Worm (Caenorhabditis elegans) whole organism, L3 larva: Measurements from ENCODE around the gene cdc-37.

Experiments
- R02D3.7 ChIP-seq: fragments of 150-350 bp; optimal IDR thresholded peaks from 2 replicates; lab custom pipeline; 2014; ENCODE audit warnings: missing biosample characterization, missing genetic modification characterization
- ZK546.5 ChIP-seq: sonication (generic microtip); optimal IDR thresholded peaks from 2 replicates; lab custom pipeline; 2017; ENCODE audit warnings: missing biosample characterization, missing genetic modification characterization
- aly-2 ChIP-seq: fragments of 150-350 bp; optimal IDR thresholded peaks from 2 replicates; lab custom pipeline; 2014; ENCODE audit warnings: missing biosample characterization, missing genetic modification characterization
- ama-1 ChIP-seq: fragments of 150-350 bp; optimal IDR thresholded peaks from 2 replicates; lab custom pipeline; 2018
- ceh-16 ChIP-seq: sonication (generic microtip); optimal IDR thresholded peaks from 2 replicates; lab custom pipeline; 2017; ENCODE audit warnings: missing biosample characterization, missing genetic modification characterization
- ceh-28 ChIP-seq: fragments of 150-350 bp; optimal IDR thresholded peaks from 2 replicates; lab custom pipeline; 2014; ENCODE audit warnings: missing biosample characterization, missing genetic modification reagents, missing genetic modification characterization
- ceh-82 ChIP-seq: fragments of 150-350 bp; optimal IDR thresholded peaks from 2 replicates; lab custom pipeline; 2014; ENCODE audit warnings: missing biosample characterization, missing genetic modification characterization
- ceh-9 ChIP-seq: sonication (generic microtip); optimal IDR thresholded peaks from 2 replicates; lab custom pipeline; 2018; ENCODE audit warnings: missing biosample characterization, missing genetic modification characterization
- daf-12 ChIP-seq: fragments of 150-350 bp; optimal IDR thresholded peaks from 2 replicates; lab custom pipeline; 2014; ENCODE audit warnings: missing biosample characterization, missing genetic modification reagents, missing genetic modification characterization
- egl-27 ChIP-seq: sonication (generic microtip); optimal IDR thresholded peaks from 4 replicates; lab custom pipeline; 2017; ENCODE audit warnings: missing biosample characterization, missing genetic modification reagents, missing genetic modification characterization
- egl-5 ChIP-seq: fragments of 150-350 bp; optimal IDR thresholded peaks from 2 replicates; lab custom pipeline; 2017; ENCODE audit warnings: missing biosample characterization, missing genetic modification reagents, missing genetic modification characterization, inconsistent platforms
- elt-1 ChIP-seq: fragments of 150-350 bp; optimal IDR thresholded peaks from 2 replicates; lab custom pipeline; 2014; ENCODE audit warnings: missing biosample characterization, missing genetic modification characterization
- elt-2 ChIP-seq: sonication (generic microtip); optimal IDR thresholded peaks from 2 replicates; lab custom pipeline; 2016; ENCODE audit warnings: missing genetic modification reagents, mild to moderate bottlenecking, missing genetic modification characterization, missing compliant biosample characterization
- elt-3 ChIP-seq, 3 experiments: fragments of 150-350 bp in 1 of 3; sonication (generic microtip) in 2 of 3; optimal IDR thresholded peaks; 2 replicates in 2 of 3; 4 replicates in 1 of 3; lab custom pipeline; 2014 to 2017; ENCODE audit warnings: missing biosample characterization in 3 of 3, missing genetic modification characterization in 3 of 3
- eor-1 ChIP-seq, 2 experiments: fragments of 150-350 bp; optimal IDR thresholded peaks; 2 replicates each; lab custom pipeline; 2014 to 2018; ENCODE audit warnings: missing biosample characterization in 2 of 2, missing genetic modification characterization in 2 of 2
- fkh-10 ChIP-seq: sonication (generic microtip); optimal IDR thresholded peaks from 2 replicates; lab custom pipeline; 2017; ENCODE audit warnings: missing biosample characterization, missing genetic modification reagents, missing genetic modification characterization
- fkh-2 ChIP-seq: fragments of 150-350 bp; optimal IDR thresholded peaks from 2 replicates; lab custom pipeline; 2014; ENCODE audit warnings: missing biosample characterization, missing genetic modification reagents, missing genetic modification characterization
- fos-1 ChIP-seq: fragments of 150-350 bp; optimal IDR thresholded peaks from 2 replicates; lab custom pipeline; 2014; ENCODE audit warnings: missing biosample characterization, missing genetic modification characterization
- hmg-11 ChIP-seq: sonication (generic microtip); optimal IDR thresholded peaks from 2 replicates; lab custom pipeline; 2016; ENCODE audit warnings: missing genetic modification characterization, missing compliant biosample characterization
- jun-1 ChIP-seq: fragments of 150-350 bp; optimal IDR thresholded peaks from 2 replicates; lab custom pipeline; 2014; ENCODE audit warnings: missing biosample characterization, missing genetic modification reagents, missing genetic modification characterization
- lin-15B ChIP-seq: fragments of 150-350 bp; optimal IDR thresholded peaks from 2 replicates; lab custom pipeline; 2014; ENCODE audit warnings: missing biosample characterization, missing genetic modification characterization
- lin-39 ChIP-seq: fragments of 150-350 bp; optimal IDR thresholded peaks from 2 replicates; lab custom pipeline; 2018; ENCODE audit warnings: missing biosample characterization, missing genetic modification reagents, missing genetic modification characterization
- lsy-12 ChIP-seq: sonication (generic microtip); optimal IDR thresholded peaks from 2 replicates; lab custom pipeline; 2016; ENCODE audit warnings: mild to moderate bottlenecking, missing genetic modification characterization, missing compliant biosample characterization
- mdl-1 ChIP-seq: fragments of 150-350 bp; optimal IDR thresholded peaks from 2 replicates; lab custom pipeline; 2014; ENCODE audit warnings: missing biosample characterization, missing genetic modification characterization
- mml-1 ChIP-seq: fragments of 150-350 bp; sonication (generic microtip); optimal IDR thresholded peaks from 3 replicates; lab custom pipeline; 2014; ENCODE audit warnings: missing biosample characterization, missing genetic modification characterization
- nfya-1 ChIP-seq: sonication (generic microtip); optimal IDR thresholded peaks from 2 replicates; lab custom pipeline; 2017; ENCODE audit warnings: missing genetic modification characterization, mild to moderate bottlenecking, missing compliant biosample characterization, antibody characterized with exemption, moderate library complexity; ENCODE audit not compliant: insufficient read depth
- nhr-11 ChIP-seq: fragments of 150-350 bp; optimal IDR thresholded peaks from 2 replicates; lab custom pipeline; 2014; ENCODE audit warnings: missing biosample characterization, missing genetic modification characterization
- nhr-12 ChIP-seq: fragments of 150-350 bp; optimal IDR thresholded peaks from 2 replicates; lab custom pipeline; 2014; ENCODE audit warnings: missing biosample characterization, missing genetic modification characterization
- nhr-23 ChIP-seq: fragments of 150-350 bp; optimal IDR thresholded peaks from 2 replicates; lab custom pipeline; 2014; ENCODE audit warnings: missing biosample characterization, missing genetic modification reagents, missing genetic modification characterization
- nhr-237 ChIP-seq: fragments of 150-350 bp; optimal IDR thresholded peaks from 2 replicates; lab custom pipeline; 2014; ENCODE audit warnings: missing biosample characterization, missing genetic modification characterization
- nhr-25 ChIP-seq: sonication (generic microtip); optimal IDR thresholded peaks from 2 replicates; lab custom pipeline; 2017; ENCODE audit warnings: missing biosample characterization, missing genetic modification characterization
- nhr-28 ChIP-seq: fragments of 150-350 bp; optimal IDR thresholded peaks from 2 replicates; lab custom pipeline; 2014; ENCODE audit warnings: missing biosample characterization, missing genetic modification characterization
- nhr-43 ChIP-seq: sonication (generic microtip); optimal IDR thresholded peaks from 2 replicates; lab custom pipeline; 2016; ENCODE audit warnings: mild to moderate bottlenecking, missing genetic modification characterization, missing compliant biosample characterization; ENCODE audit not compliant: poor library complexity, severe bottlenecking
- nhr-67 ChIP-seq: fragments of 150-350 bp; optimal IDR thresholded peaks from 2 replicates; lab custom pipeline; 2014; ENCODE audit warnings: missing biosample characterization, missing genetic modification characterization
- nhr-76 ChIP-seq: fragments of 150-350 bp; sonication (generic microtip); optimal IDR thresholded peaks from 5 replicates; lab custom pipeline; 2014; ENCODE audit warnings: missing biosample characterization, missing genetic modification characterization
- nhr-77 ChIP-seq: fragments of 150-350 bp; optimal IDR thresholded peaks from 2 replicates; lab custom pipeline; 2014; ENCODE audit warnings: missing biosample characterization, missing genetic modification characterization
- pha-4 ChIP-seq: fragments of 150-350 bp; optimal IDR thresholded peaks from 2 replicates; lab custom pipeline; 2014; ENCODE audit warnings: missing biosample characterization, missing genetic modification reagents, missing genetic modification characterization
- pqm-1 ChIP-seq: fragments of 150-350 bp; optimal IDR thresholded peaks from 2 replicates; lab custom pipeline; 2017; ENCODE audit warnings: missing biosample characterization, missing genetic modification characterization, inconsistent platforms
- sea-2 ChIP-seq: fragments of 150-350 bp; sonication (generic microtip); optimal IDR thresholded peaks from 4 replicates; lab custom pipeline; 2014; ENCODE audit warnings: missing biosample characterization, missing genetic modification reagents, missing genetic modification characterization
- skn-1 ChIP-seq: fragments of 150-350 bp; optimal IDR thresholded peaks from 2 replicates; lab custom pipeline; 2014; ENCODE audit warnings: missing biosample characterization, missing genetic modification characterization
- snpc-4 ChIP-seq: fragments of 150-350 bp; optimal IDR thresholded peaks from 2 replicates; lab custom pipeline; 2014; ENCODE audit warnings: missing biosample characterization, missing genetic modification characterization
- tbx-2 ChIP-seq: sonication (generic microtip); optimal IDR thresholded peaks from 2 replicates; lab custom pipeline; 2016; ENCODE audit warnings: mild to moderate bottlenecking, missing genetic modification characterization, missing compliant biosample characterization
- unc-39 ChIP-seq: sonication (generic microtip); optimal IDR thresholded peaks from 4 replicates; lab custom pipeline; 2017; ENCODE audit warnings: missing biosample characterization, missing genetic modification characterization
- unc-62 ChIP-seq: fragments of 150-350 bp; sonication (generic microtip); optimal IDR thresholded peaks from 4 replicates; lab custom pipeline; 2014; ENCODE audit warnings: missing biosample characterization, missing genetic modification reagents, missing genetic modification characterization
- zag-1 ChIP-seq: fragments of 150-350 bp; optimal IDR thresholded peaks from 2 replicates; lab custom pipeline; 2014; ENCODE audit warnings: missing biosample characterization, missing genetic modification characterization
- ztf-11 ChIP-seq: fragments of 150-350 bp; optimal IDR thresholded peaks from 2 replicates; lab custom pipeline; 2014; ENCODE audit warnings: missing biosample characterization, missing genetic modification characterization
- ztf-4 ChIP-seq: fragments of 150-350 bp; optimal IDR thresholded peaks from 2 replicates; lab custom pipeline; 2014; ENCODE audit warnings: missing biosample characterization, missing genetic modification characterization

cdc-37 gene

ce11 chrII:542416-542815, 38.0 kb downstream of the cdc-37 start:
- no peak for TF ChIP-seq pqm-1 (tag; lab: Kevin White, UChicago)
- peak in 1 of 3 experiments; percentile 8 for TF ChIP-seq elt-3 (tag; optimal IDR thresholded peaks at IDR 0.05; lab: Kevin White, UChicago)
- no peak for TF ChIP-seq nhr-67 (tag; lab: Kevin White, UChicago)
- no peak for TF ChIP-seq elt-1 (tag; lab: Kevin White, UChicago)
- TF ChIP-seq lin-39 (tag; lab: Kevin White, UChicago) = no peak
- no peak for TF ChIP-seq skn-1 (tag; lab: Kevin White, UChicago)
- peak; percentile 60 for TF ChIP-seq nhr-23
- TF ChIP-seq ztf-4 (tag; lab: Kevin White, UChicago) = no peak
- no peak for TF ChIP-seq nhr-28
- TF ChIP-seq fkh-10 (GFP tag; lab: Kevin White, UChicago) = no peak
- TF ChIP-seq jun-1 (tag; lab: Kevin White, UChicago) = no peak
- TF ChIP-seq ZK546.5 (tag; lab: Kevin White, UChicago) = no peak
- no peak for TF ChIP-seq eor-1 (tag; optimal IDR thresholded peaks at IDR 0.05; lab: Kevin White, UChicago)
- TF ChIP-seq elt-2 (tag; lab: Kevin White, UChicago) = no peak
- TF ChIP-seq nhr-77 (tag; lab: Kevin White, UChicago) = no peak
- TF ChIP-seq ceh-82 (tag; lab: Kevin White, UChicago) = no peak
- no peak for TF ChIP-seq snpc-4 (tag; lab: Kevin White, UChicago)
- no peak for TF ChIP-seq nhr-76 (tag; lab: Kevin White, UChicago)
- TF ChIP-seq egl-5 (tag; lab: Kevin White, UChicago) = no peak
- TF ChIP-seq nfya-1 (tag; lab: Kevin White, UChicago) = peak; percentile 6
- TF ChIP-seq sea-2 (GFP tag; lab: Kevin White, UChicago) = no peak
- no peak for TF ChIP-seq aly-2 (tag; lab: Kevin White, UChicago)
- TF ChIP-seq nhr-43 (tag; lab: Kevin White, UChicago) = peak; percentile 58
- TF ChIP-seq ztf-11 (tag; lab: Kevin White, UChicago) = no peak
- no peak for TF ChIP-seq hmg-11
- TF ChIP-seq fos-1 = no peak
- TF ChIP-seq fkh-2 (tag; lab: Kevin White, UChicago) = no peak
- no peak for TF ChIP-seq pha-4
- TF ChIP-seq ama-1 (lab: Kevin White, UChicago) = peak; percentile 9
- TF ChIP-seq nhr-237 (tag; lab: Kevin White, UChicago) = no peak
- TF ChIP-seq unc-62 (GFP tag; lab: Kevin White, UChicago) = peak; percentile 5
- no peak for TF ChIP-seq zag-1
- no peak for TF ChIP-seq ceh-9 (tag; lab: Kevin White, UChicago)
- TF ChIP-seq nhr-11 (tag; lab: Kevin White, UChicago) = no peak
- TF ChIP-seq lsy-12 (tag; lab: Kevin White, UChicago) = no peak
- TF ChIP-seq R02D3.7 (tag; lab: Kevin White, UChicago) = no peak
- TF ChIP-seq ceh-28 (tag; lab: Kevin White, UChicago) = no peak
- no peak for TF ChIP-seq nhr-12
- no peak for TF ChIP-seq ceh-16
- no peak for TF ChIP-seq egl-27 (tag; lab: Kevin White, UChicago)
- no peak for TF ChIP-seq nhr-25 (tag; lab: Kevin White, UChicago)
- TF ChIP-seq unc-39 (tag; lab: Kevin White, UChicago) = no peak
- no peak for TF ChIP-seq daf-12 (tag; lab: Kevin White, UChicago)
- TF ChIP-seq mdl-1 (tag; lab: Kevin White, UChicago) = no peak
- TF ChIP-seq lin-15B = no peak
- TF ChIP-seq mml-1 (tag; lab: Kevin White, UChicago) = no peak
- TF ChIP-seq tbx-2 (tag; lab: Kevin White, UChicago) = no peak
- TF ChIP-seq, all 47 proteins: peak for 6
